Worm (Caenorhabditis elegans): ENCODE results near the gene col-42.

Gene col-42

DNA sequence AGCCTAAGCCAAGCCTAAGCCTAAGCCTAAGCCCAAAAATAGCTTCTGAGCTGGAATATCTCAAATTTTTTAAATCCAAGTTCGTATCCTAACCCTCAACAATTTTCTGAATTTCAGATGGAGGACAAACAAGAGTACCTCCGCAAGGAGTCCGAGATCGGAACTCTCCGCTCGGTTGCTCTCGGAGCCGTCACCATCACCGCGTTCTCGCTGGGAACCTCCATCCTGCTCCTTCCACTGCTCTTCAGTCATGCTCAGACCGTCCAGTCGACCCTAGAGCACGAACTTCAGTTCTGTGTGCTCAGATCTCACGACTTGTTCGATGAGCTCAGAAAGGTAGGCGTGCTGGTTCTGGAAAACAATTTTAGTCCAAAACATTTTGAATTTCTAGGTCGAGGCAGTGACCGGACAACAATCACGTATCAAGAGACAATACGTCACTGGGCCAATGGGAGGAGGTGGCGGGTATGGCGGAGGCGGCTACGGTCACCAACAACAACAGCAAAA lies at the start of gene col-42:
TSS of gene col-42 (plus strand) at position 118 of the 507 bp plus-strand sequence.
- TF ChIP-seq unc-62 (GFP tag; optimal IDR thresholded peaks at IDR 0.05), result no peak

DNA sequence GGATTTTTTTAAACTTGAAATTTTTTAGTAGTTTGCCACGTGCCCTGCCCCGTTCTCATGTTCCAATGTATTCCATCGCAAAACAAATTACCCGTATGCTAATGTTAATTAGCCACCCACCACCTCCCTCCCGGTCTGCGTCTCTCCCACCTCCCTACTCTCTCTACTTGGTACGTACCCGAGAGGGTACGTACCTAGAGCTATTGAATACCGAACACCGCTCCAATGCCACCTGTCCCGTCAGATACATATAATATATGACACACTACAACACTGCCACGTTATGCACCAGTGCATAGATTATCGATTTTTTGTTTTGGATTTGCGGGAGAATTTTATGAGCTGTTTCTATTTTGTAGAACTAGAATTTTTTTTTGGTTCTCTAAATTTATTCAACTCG lies 48.7 kb upstream of the col-42 start:
- no peak for TF ChIP-seq unc-62 (GFP tag; optimal IDR thresholded peaks at IDR 0.05)

DNA sequence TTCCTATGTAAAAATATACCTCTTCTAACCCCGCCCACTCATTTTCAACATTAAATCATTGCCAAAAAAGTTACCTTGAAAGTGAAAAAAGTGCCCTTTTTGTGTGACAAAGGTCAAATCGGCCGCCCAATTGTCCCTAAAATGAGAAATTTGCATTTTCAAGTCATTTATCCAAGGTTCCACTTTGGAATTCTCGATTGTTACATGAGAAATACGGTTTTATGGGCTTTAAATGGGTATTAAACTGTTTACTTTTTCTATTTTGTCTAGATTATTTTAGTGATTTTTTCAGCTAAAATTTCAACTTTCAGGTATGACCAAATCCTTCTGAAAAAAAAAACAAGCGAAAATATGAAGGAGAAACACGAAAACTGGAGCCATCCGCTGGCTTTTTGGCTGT lies 45.8 kb upstream of the col-42 start, which contains the start of gene grdn-1:
TSS of gene grdn-1 (plus strand) at position 301 of the 400 bp plus-strand sequence.
- TF ChIP-seq unc-62 (GFP tag; optimal IDR thresholded peaks at IDR 0.05), result no peak

DNA sequence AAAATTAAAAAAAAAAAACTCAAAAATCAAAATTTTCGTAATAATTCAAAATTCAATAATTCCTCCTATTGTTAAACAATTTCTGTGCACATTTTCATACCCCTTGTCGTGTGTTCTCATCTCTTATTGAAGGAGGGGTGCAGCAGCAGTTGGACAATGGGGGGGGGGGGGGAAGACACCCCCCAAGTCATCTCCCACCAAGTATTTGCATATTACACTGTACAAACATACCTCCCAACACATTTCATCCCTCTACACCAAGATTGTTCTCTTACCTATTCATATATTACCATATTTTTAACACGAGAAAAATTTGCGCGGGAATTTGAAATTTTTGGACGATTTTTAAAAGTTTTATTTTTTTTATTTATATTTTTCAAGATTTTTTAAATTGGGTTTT lies 42.0 kb upstream of the col-42 start:
- TF ChIP-seq unc-62 (GFP tag; optimal IDR thresholded peaks at IDR 0.05), result no peak

DNA sequence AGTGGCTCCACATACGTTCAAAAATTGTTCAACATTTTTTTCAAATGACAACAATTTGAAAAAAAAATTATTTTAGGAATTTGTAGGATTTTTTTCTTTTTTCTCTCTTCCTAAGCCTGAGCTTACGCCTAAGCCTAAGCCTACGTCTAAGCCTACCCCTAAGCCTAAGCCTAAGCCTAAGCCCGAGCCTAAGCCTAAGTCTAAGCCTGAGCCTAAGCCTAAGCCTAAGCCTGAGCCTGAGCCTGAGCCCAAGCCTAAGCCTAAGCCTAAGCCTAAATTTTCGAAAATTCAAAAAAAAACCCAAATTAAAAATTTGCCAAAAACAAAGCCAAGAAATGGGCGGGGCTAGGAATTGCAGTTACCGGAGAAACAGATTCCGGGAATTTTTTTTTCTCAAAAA lies 40.5 kb upstream of the col-42 start:
- no peak for TF ChIP-seq unc-62 (GFP tag; optimal IDR thresholded peaks at IDR 0.05)

DNA sequence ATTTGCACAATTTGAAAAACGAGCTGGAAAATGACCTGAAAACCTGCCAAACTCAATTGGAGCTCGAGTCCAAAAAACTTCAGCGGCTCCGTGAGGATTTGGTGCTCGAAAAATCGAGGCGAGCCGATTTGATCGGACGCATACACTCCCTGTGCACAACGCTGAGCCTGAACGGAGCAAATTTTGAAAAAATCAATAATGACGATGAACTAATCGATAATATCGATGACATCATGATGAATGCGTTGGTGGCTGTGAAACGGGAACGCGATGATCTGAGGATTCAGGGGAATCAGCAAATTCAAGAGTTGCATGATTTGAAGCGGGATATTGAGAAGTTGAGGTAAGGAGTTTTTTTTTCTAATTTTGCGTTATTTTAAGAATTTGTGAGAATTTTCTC lies 32.8 kb upstream of the col-42 start:
- TF ChIP-seq unc-62 (GFP tag; optimal IDR thresholded peaks at IDR 0.05), result no peak

DNA sequence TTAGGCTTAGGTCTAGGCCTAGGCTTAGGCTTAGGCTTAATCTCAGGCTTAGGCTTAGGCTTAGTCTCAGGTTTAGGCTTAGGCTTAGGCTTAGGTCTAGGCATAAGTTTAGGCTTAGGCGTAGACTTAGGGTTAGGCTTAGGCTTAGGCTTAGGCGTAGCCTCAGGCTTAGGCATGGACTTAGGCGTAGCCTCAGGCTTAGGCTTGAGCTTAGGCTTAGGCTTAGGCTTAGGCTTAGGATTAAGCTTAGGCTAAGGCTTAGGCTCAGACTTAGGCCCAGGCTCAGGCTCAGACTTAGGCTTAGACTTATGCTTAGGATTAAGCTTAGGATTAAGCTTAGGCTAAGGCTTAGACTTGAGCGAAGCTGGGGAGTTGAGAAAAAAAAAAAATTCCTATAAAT lies 25.1 kb upstream of the col-42 start:
- no peak for TF ChIP-seq unc-62 (GFP tag; optimal IDR thresholded peaks at IDR 0.05)

DNA sequence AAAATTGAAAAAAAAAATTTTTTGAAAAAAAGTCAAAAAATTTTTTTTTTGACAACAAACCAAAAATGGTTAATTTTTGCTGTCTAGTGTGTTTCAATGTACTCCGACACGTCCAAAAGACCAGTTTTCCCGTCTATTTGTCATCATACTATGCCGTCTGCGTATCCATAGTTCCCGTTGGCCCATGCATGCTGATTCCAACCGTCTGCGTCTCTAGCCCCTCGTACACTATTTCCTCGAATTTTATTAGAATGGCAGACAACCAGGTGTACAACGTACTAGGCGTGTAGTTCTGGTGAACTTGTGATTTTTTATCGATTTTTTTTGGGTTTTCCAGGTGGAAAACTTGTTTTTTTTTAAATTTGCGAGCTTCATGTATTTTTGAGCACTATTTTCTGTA lies 23.8 kb upstream of the col-42 start:
- TF ChIP-seq unc-62 (GFP tag; optimal IDR thresholded peaks at IDR 0.05), result no peak

DNA sequence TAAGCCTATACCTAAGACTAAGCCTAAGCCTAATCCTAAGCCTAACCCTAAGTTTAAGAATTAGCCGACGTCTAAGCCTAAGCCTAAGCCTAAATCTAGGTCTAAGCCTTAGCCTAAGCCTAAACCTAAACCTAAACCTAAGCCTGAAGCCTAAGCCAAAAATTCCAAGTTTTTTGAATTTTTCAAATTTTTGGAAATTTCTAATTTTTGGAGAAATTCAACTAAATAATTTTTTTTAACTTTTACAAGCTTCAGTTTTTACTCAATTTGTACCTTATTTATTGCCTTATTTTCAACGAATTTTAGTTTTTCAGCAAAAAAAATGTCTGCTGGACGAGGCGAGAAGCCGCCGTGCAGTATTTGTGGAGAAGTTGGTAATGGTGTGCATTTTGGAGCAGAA lies 22.0 kb upstream of the col-42 start, which contains the start of gene nhr-70:
TSS of gene nhr-70 (plus strand) at position 301 of the 400 bp plus-strand sequence.
- no peak for TF ChIP-seq unc-62 (GFP tag; optimal IDR thresholded peaks at IDR 0.05)

DNA sequence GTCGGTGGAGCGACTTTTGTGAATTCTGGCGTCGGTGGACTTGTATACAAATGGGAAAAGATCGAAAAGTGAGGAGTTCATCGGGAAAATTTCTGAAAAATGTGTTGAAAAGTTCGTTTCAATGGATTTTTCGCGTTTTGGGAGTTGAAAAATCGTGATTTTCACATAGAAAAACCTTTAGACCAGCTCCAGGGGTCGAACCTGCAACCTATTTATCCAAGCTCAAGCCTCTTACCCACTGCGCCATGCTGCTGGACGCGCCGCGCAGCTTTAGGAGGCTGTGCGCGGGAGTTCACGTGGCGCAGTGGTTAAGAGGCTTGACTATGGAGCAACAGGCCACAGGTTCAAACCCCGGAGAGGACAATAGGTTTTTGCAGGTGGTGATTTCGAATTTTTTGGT lies 15.8 kb upstream of the col-42 start, which contains the start of gene Y69H2.1:
TSS of gene Y69H2.1 (minus strand) at position 101 of the 400 bp plus-strand sequence.
- no peak for TF ChIP-seq unc-62 (GFP tag; optimal IDR thresholded peaks at IDR 0.05)

DNA sequence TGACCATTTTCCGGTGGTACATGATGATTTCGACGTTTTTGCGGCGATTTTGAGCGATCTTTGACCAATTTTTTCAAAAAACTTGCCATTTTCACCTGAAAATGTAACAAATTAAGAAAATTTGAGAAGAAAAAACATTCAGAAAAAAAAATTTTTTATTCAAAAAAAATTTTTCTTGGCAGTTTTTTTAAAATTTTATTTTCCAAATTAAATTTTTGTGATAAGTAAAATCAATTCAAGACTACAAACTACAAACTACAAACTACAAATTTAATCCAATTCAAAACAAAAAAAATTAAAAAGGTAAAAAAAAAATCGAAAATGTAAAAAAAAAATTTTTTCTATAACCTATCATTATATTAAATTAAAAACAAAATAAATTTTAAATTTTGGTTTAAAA lies 11.5 kb upstream of the col-42 start, which contains the start of gene Y69H2.15:
TSS of gene Y69H2.15 (minus strand) at position 101 of the 400 bp plus-strand sequence.
- TF ChIP-seq unc-62 (GFP tag; optimal IDR thresholded peaks at IDR 0.05), result no peak

DNA sequence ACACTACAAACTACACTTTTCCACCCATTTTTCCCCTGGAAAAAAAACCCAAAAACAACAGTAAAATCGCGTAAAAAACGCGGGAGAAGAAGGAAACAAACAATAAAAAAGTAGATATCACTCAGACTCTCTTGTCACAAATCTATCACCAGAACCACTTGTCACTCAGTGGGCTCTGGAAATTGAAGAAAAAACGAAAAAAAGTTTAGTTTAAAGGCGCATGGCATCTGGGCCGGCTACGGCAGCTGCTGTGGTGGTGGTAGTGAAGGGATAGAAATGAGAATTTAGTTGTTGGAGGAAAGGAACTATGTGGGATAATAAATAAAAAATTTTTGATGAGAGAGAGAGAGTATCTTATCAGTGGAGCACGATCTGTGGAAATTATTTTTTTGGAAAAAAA lies 10.8 kb upstream of the col-42 start:
- TF ChIP-seq unc-62 (GFP tag; optimal IDR thresholded peaks at IDR 0.05), result no peak

DNA sequence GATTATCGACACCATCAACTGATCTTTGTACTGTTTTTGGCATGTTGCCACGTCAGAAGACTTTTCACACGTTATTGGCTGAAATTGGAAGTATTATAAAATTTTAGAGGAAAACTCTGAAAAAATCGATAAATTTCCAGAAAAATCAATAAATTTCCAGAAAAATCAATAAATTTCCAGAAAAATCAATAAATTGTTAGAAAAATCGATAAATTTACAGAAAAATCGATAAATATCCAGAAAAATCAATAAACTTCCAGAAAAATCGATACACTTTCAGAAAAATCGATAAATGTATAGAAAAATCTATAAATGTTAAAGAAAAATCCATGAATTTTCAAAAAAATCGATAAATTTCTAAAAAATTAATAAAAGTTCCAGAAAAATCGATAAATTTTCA lies 9.4 kb upstream of the col-42 start:
- TF ChIP-seq unc-62 (GFP tag; optimal IDR thresholded peaks at IDR 0.05), result no peak

DNA sequence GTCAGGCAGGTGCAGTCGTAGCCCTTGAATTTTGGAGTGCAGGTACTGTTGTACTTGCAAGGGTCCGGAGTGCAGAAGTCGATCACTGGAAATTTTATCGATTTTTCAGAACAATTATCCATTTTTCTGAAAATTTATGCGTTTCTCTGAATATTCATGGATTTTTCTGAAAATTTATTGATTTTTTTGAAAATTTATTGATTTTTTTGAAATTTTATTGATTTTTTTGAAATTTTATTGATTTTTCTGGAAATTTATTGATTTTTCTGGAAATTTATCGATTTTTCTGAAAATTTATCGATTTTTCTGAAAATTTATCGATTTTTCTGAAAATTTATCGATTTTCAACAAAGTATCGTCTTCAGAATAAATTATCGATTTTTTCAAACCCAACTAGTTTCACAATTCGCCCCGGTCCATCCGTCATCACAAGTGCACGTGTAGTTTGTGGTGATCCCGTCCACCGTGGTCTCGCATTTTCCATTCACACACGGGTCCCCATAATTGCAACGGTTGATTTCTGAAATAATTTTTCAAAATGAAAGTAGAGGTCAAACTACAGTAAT lies 6.2 kb upstream of the col-42 start:
- no peak for TF ChIP-seq unc-62 (GFP tag; optimal IDR thresholded peaks at IDR 0.05)

DNA sequence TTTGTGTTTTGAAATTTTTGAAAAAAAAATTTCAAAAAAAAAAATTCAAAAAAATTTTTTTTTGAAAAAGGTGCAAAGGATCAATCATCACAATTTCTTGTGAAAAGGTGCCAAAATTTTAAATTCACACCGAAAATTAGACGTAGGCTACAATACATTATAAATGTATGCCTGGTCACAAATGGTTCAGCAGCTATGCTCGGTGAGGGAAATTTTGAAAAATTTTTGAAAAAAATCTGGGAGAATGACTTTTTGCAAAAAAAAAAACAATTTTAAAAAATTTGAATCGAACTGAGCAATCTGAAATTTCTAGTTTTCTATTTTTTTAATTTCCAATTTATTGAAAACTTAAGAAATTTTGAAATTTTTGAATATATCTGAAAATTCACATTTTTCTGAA lies 2.0 kb upstream of the col-42 start, which contains the start of gene egas-3:
TSS of gene egas-3 (minus strand) at position 101 of the 400 bp plus-strand sequence.
- TF ChIP-seq unc-62 (GFP tag; optimal IDR thresholded peaks at IDR 0.05), result no peak

DNA sequence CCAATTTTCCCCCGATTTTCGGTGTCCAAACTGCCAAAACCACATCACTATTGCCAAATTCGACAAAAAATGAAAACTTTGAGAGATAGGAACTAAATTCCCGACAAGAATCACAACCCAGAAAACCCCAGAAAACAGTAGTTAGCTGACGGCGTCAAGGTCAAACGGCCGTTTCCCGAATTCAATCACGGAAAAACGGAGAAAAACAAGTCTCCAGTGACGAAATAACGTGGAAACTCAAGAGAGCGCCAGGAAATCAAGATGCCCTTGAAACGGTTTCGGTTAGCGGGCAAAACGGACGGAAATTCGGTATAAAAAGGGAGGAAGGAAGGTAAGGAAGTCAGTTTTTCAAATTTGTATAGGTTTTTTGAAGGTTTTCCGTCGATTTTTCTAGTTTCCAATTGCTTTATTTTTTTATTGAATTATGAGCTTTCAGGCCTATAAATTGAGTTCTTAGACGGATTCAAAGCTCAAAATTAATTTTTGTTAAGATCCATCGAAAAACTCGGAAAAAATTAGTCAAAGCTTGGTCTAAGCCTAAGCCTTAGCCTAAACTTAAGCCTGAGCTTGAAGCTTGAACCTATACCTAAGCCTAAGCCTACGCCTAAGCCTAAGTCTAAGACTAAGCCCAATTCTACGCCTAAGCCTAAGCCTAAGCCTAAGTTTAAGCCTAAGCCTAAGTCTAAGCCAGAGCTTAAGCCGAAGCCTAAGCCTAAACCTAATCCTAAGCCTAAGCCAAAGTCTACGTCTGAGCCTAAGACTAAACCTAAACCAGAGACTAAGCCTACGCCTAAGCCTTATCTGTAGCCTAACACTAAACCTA lies 529 bp upstream of the col-42 start:
- no peak for TF ChIP-seq unc-62 (GFP tag; optimal IDR thresholded peaks at IDR 0.05)

DNA sequence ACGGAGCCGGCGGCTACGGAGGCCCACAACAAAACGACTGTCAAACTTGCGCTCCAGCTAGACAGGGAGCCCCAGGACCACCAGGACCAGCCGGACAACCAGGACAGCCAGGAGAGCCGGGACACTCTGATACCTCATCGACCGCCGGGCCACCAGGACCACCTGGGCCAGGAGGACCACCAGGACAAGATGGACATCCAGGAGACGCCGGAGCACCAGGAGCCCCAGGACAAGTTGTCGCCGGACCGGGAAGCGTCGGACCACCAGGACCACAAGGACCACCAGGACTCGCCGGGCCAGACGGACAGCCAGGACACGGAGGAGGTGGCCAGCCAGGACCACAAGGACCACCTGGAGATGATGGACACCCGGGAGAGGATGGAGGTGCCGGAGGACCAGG lies 790 bp downstream of the col-42 start:
- TF ChIP-seq unc-62 (GFP tag; optimal IDR thresholded peaks at IDR 0.05), result no peak

Data from whole organism, dauer.